Worm (Caenorhabditis elegans) whole organism, L4 larva: ENCODE results near the gene taf-12.

ENCODE experiments used
- D1046.2 ChIP-seq: fragments of 200-800 bp; sonication (Bioruptor generic); IDR thresholded peaks from 2 replicates; pipeline ENCODE4 v1.3.6; 2022; ENCODE audit warnings: missing genetic modification characterization, missing compliant biosample characterization
- F26F4.8 ChIP-seq: fragments of 200-800 bp; sonication (Bioruptor generic); conservative IDR thresholded peaks from 2 replicates; pipeline ENCODE4 v1.3.6; 2022; ENCODE audit warnings: missing genetic modification characterization, missing compliant biosample characterization
- F37D6.2 ChIP-seq: sonication (generic microtip); optimal IDR thresholded peaks from 2 replicates; lab custom pipeline; 2016; ENCODE audit warnings: mild to moderate bottlenecking, missing genetic modification characterization, missing compliant biosample characterization
- F49E8.2 ChIP-seq: sonication (generic microtip); optimal IDR thresholded peaks from 2 replicates; lab custom pipeline; 2016; ENCODE audit warnings: missing compliant biosample characterization, mild to moderate bottlenecking, missing genetic modification characterization, borderline replicate concordance
- R02D3.7 ChIP-seq: fragments of 150-350 bp; sonication (generic microtip); optimal IDR thresholded peaks from 3 replicates; lab custom pipeline; 2014; ENCODE audit warnings: missing biosample characterization, missing genetic modification characterization
- T20F7.1 ChIP-seq: fragments of 200-800 bp; sonication (Bioruptor generic); optimal IDR thresholded peaks from 2 replicates; lab custom pipeline; 2018; ENCODE audit warnings: mild to moderate bottlenecking, missing genetic modification characterization, missing compliant biosample characterization
- T26A8.4 ChIP-seq: fragments of 200-800 bp; sonication (Bioruptor generic); IDR thresholded peaks from 2 replicates; pipeline ENCODE4 v1.3.6; 2022; ENCODE audit warnings: missing genetic modification characterization, missing compliant biosample characterization
- Y5F2A.4 ChIP-seq: fragments of 200-800 bp; sonication (Bioruptor generic); optimal IDR thresholded peaks from 2 replicates; lab custom pipeline; 2018; ENCODE audit warnings: mild to moderate bottlenecking, missing genetic modification characterization, missing compliant biosample characterization
- ZK337.2 ChIP-seq: fragments of 200-800 bp; sonication (Bioruptor generic); IDR thresholded peaks from 2 replicates; pipeline ENCODE4 v1.3.6; 2022; ENCODE audit warnings: missing genetic modification reagents, missing genetic modification characterization, missing compliant biosample characterization
- ZK546.5 ChIP-seq, 2 experiments: sonication (generic microtip); optimal IDR thresholded peaks; 2 replicates each; lab custom pipeline; 2017; ENCODE audit warnings: missing biosample characterization in 2 of 2, missing genetic modification characterization in 2 of 2
- ama-1 ChIP-seq: fragments of 150-350 bp; optimal IDR thresholded peaks from 2 replicates; lab custom pipeline; 2014; ENCODE audit warnings: inconsistent platforms, mixed read lengths
- ceh-32 ChIP-seq: sonication (generic microtip); optimal IDR thresholded peaks from 2 replicates; lab custom pipeline; 2016; ENCODE audit warnings: mild to moderate bottlenecking, missing genetic modification characterization, missing compliant biosample characterization; ENCODE audit not compliant: poor library complexity
- ceh-44 ChIP-seq: fragments of 200-800 bp; sonication (Bioruptor generic); IDR thresholded peaks from 2 replicates; pipeline ENCODE4 v1.3.6; 2022; ENCODE audit warnings: missing genetic modification reagents, missing genetic modification characterization, missing compliant biosample characterization
- ceh-62 ChIP-seq: sonication (generic microtip); optimal IDR thresholded peaks from 2 replicates; lab custom pipeline; 2017; ENCODE audit warnings: missing biosample characterization, missing genetic modification characterization
- ctbp-1 ChIP-seq: fragments of 200-800 bp; sonication (Bioruptor generic); IDR thresholded peaks from 2 replicates; pipeline ENCODE4 v1.3.6; 2022; ENCODE audit warnings: missing genetic modification reagents, missing genetic modification characterization, missing compliant biosample characterization
- daf-16 ChIP-seq, 3 experiments: sonication (generic microtip); optimal IDR thresholded peaks; 2 replicates each; lab custom pipeline; 2016 to 2017; ENCODE audit warnings: missing genetic modification characterization in 3 of 3, missing genetic modification reagents in 3 of 3, mild to moderate bottlenecking in 2 of 3, missing compliant biosample characterization in 2 of 3, missing biosample characterization in 1 of 3, moderate library complexity in 1 of 3
- daf-19 ChIP-seq: fragments of 200-800 bp; sonication (Bioruptor generic); conservative IDR thresholded peaks from 2 replicates; pipeline ENCODE4 v1.3.6; 2022; ENCODE audit warnings: missing genetic modification characterization, missing compliant biosample characterization
- daf-8 ChIP-seq: fragments of 200-800 bp; sonication (Bioruptor generic); IDR thresholded peaks from 2 replicates; pipeline ENCODE4 v1.3.6; 2022; ENCODE audit warnings: missing genetic modification characterization, missing compliant biosample characterization
- dmd-8 ChIP-seq: fragments of 200-800 bp; sonication (Bioruptor generic); IDR thresholded peaks from 2 replicates; pipeline ENCODE4 v1.3.6; 2022; ENCODE audit warnings: missing genetic modification characterization, missing compliant biosample characterization
- egl-27 ChIP-seq: sonication (generic microtip); optimal IDR thresholded peaks from 3 replicates; lab custom pipeline; 2017; ENCODE audit warnings: missing biosample characterization, missing genetic modification reagents, missing genetic modification characterization
- fkh-10 ChIP-seq: fragments of 150-350 bp; optimal IDR thresholded peaks from 2 replicates; lab custom pipeline; 2014; ENCODE audit warnings: missing biosample characterization, missing genetic modification reagents, missing genetic modification characterization
- hlh-30 ChIP-seq: sonication (generic microtip); optimal IDR thresholded peaks from 2 replicates; lab custom pipeline; 2017; ENCODE audit warnings: antibody characterized with exemption, mild to moderate bottlenecking, missing genetic modification characterization, missing compliant biosample characterization; ENCODE audit not compliant: insufficient read depth
- hmg-1.1 ChIP-seq: fragments of 200-800 bp; sonication (Bioruptor generic); IDR thresholded peaks from 2 replicates; pipeline ENCODE4 v1.3.6; 2022; ENCODE audit warnings: missing genetic modification reagents, missing genetic modification characterization, missing compliant biosample characterization
- lin-1 ChIP-seq: fragments of 200-800 bp; sonication (Bioruptor generic); IDR thresholded peaks from 2 replicates; pipeline ENCODE4 v1.3.6; 2022; ENCODE audit warnings: missing genetic modification reagents, missing genetic modification characterization, missing compliant biosample characterization
- lin-13 ChIP-seq: fragments of 150-350 bp; optimal IDR thresholded peaks from 2 replicates; lab custom pipeline; 2014; ENCODE audit warnings: missing biosample characterization, missing genetic modification reagents, missing genetic modification characterization
- madf-5 ChIP-seq, 2 experiments: fragments of 200-800 bp; sonication (Bioruptor generic); IDR thresholded peaks; 2 replicates each; pipeline ENCODE4 v1.3.6; 2022; ENCODE audit warnings: missing compliant biosample characterization in 2 of 2, missing genetic modification characterization in 2 of 2
- mes-2 ChIP-seq: sonication (generic microtip); optimal IDR thresholded peaks from 2 replicates; lab custom pipeline; 2016; ENCODE audit warnings: missing genotype, mild to moderate bottlenecking, missing genetic modification characterization, missing compliant biosample characterization; ENCODE audit not compliant: poor library complexity, severe bottlenecking
- mxl-2 ChIP-seq: fragments of 200-800 bp; sonication (Bioruptor generic); conservative IDR thresholded peaks from 2 replicates; pipeline ENCODE4 v1.3.6; 2022; ENCODE audit warnings: missing genetic modification reagents, missing genetic modification characterization, missing compliant biosample characterization
- nhr-237 ChIP-seq: sonication (generic microtip); optimal IDR thresholded peaks from 2 replicates; lab custom pipeline; 2017; ENCODE audit warnings: missing biosample characterization, missing genetic modification characterization
- nhr-25 ChIP-seq: sonication (generic microtip); optimal IDR thresholded peaks from 2 replicates; lab custom pipeline; 2017; ENCODE audit warnings: missing genetic modification characterization, mild to moderate bottlenecking, missing compliant biosample characterization, antibody characterized with exemption, moderate library complexity, borderline replicate concordance; ENCODE audit not compliant: insufficient read depth
- nhr-28 ChIP-seq: fragments of 150-350 bp; optimal IDR thresholded peaks from 2 replicates; lab custom pipeline; 2014; ENCODE audit warnings: missing biosample characterization, missing genetic modification characterization
- nhr-76 ChIP-seq: fragments of 150-350 bp; optimal IDR thresholded peaks from 2 replicates; lab custom pipeline; 2014; ENCODE audit warnings: missing biosample characterization, missing genetic modification characterization
- nhr-77 ChIP-seq: fragments of 150-350 bp; optimal IDR thresholded peaks from 2 replicates; lab custom pipeline; 2014; ENCODE audit warnings: missing biosample characterization, missing genetic modification characterization
- pha-4 ChIP-seq, 2 experiments: fragments of 150-350 bp in 1 of 2; fragments of 200-800 bp in 1 of 2; sonication (Bioruptor generic) in 1 of 2; IDR thresholded peaks in 1 of 2; optimal IDR thresholded peaks in 1 of 2; 2 replicates each; pipeline versions ENCODE4 v1.3.6 to Lab custom; 2014 to 2022; ENCODE audit warnings: missing genetic modification characterization in 2 of 2, missing genetic modification reagents in 2 of 2, missing biosample characterization in 1 of 2, missing compliant biosample characterization in 1 of 2
- set-16 ChIP-seq: fragments of 200-800 bp; sonication (Bioruptor generic); IDR thresholded peaks from 2 replicates; pipeline ENCODE4 v1.3.6; 2022; ENCODE audit warnings: missing genetic modification reagents, missing genetic modification characterization, missing compliant biosample characterization
- skn-1 ChIP-seq: fragments of 150-350 bp; optimal IDR thresholded peaks from 2 replicates; lab custom pipeline; 2014; ENCODE audit warnings: missing biosample characterization, missing genetic modification characterization
- snpc-1.2 ChIP-seq: fragments of 200-800 bp; sonication (Bioruptor generic); IDR thresholded peaks from 2 replicates; pipeline ENCODE4 v1.3.6; 2022; ENCODE audit warnings: missing genetic modification reagents, missing genetic modification characterization, missing compliant biosample characterization
- tag-97 ChIP-seq: fragments of 200-800 bp; sonication (Bioruptor generic); IDR thresholded peaks from 2 replicates; pipeline ENCODE4 v1.3.6; 2022; ENCODE audit warnings: missing genetic modification characterization, missing compliant biosample characterization
- tra-1 ChIP-seq: fragments of 200-800 bp; sonication (Bioruptor generic); IDR thresholded peaks from 2 replicates; pipeline ENCODE4 v1.3.6; 2022; ENCODE audit warnings: missing genetic modification reagents, missing genetic modification characterization, missing compliant biosample characterization
- unc-62 ChIP-seq, 3 experiments: fragments of 150-350 bp in 1 of 3; sonication (generic microtip); optimal IDR thresholded peaks in 2 of 3; peaks in 1 of 3; 1 replicate in 1 of 3; 2 replicates in 2 of 3; lab custom pipeline; 2014 to 2017; ENCODE audit warnings: missing biosample characterization in 3 of 3, missing genetic modification characterization in 3 of 3, missing genetic modification reagents in 3 of 3, missing genotype in 1 of 3
- zag-1 ChIP-seq: fragments of 150-350 bp; optimal IDR thresholded peaks from 2 replicates; lab custom pipeline; 2014; ENCODE audit warnings: missing biosample characterization, missing genetic modification characterization
- zfp-2 ChIP-seq: sonication (generic microtip); optimal IDR thresholded peaks from 2 replicates; lab custom pipeline; 2016; ENCODE audit warnings: mild to moderate bottlenecking, missing genetic modification characterization, missing compliant biosample characterization
- zfp-3 ChIP-seq: fragments of 200-800 bp; sonication (Bioruptor generic); conservative IDR thresholded peaks from 2 replicates; pipeline ENCODE4 v1.3.6; 2022; ENCODE audit warnings: missing genetic modification reagents, missing genetic modification characterization, missing compliant biosample characterization
- zip-2 ChIP-seq: fragments of 150-350 bp; optimal IDR thresholded peaks from 2 replicates; lab custom pipeline; 2014; ENCODE audit warnings: missing biosample characterization, missing genetic modification characterization
- ztf-7 ChIP-seq: fragments of 150-350 bp; optimal IDR thresholded peaks from 2 replicates; lab custom pipeline; 2014; ENCODE audit warnings: missing biosample characterization, missing genetic modification characterization

taf-12 gene

DNA sequence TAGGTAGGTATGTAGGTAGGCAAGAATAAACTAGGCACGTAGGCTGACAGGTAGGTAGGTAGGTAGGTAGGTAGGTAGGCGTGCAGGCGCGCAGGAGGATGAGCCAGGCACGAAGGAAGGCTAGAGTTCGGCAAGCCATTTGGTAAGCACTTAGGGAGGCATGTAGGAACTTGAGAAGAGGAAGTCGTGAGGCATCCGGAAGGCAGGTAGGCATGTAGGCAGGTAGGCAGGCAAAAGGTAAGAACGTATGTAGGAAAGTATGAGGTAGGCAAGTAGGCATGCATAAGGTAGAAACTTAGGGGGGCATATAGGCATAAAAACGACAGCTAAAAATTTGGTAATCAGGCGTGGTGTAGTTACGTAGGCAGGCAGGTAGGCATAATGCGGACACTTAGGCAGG lies 7.0 kb upstream of the taf-12 start:
- TF ChIP-seq dmd-8 (GFP tag; lab: Robert Waterston, UW) (peak; percentile 55; the same call in 1 of the 2 replicates), egl-27 (tag; lab: Kevin White, UChicago) (no peak), nhr-77 (no peak), zfp-2 (tag; lab: Kevin White, UChicago) (no peak), hlh-30 (tag; lab: Kevin White, UChicago) (no peak), nhr-28 (tag; lab: Kevin White, UChicago) (no peak), F26F4.8 (GFP tag; lab: Robert Waterston, UW) (0 out of 2 replicates have a peak, but pooled peaks have one; percentile 28), ceh-32 (tag; lab: Kevin White, UChicago) (no peak), tra-1 (GFP tag; lab: Robert Waterston, UW) (no peak), T26A8.4 (GFP tag; lab: Robert Waterston, UW) (no peak), daf-19 (GFP tag; lab: Robert Waterston, UW) (no peak), hmg-1.1 (GFP tag; lab: Robert Waterston, UW) (no peak), zip-2 (tag; lab: Kevin White, UChicago) (no peak), zfp-3 (GFP tag; lab: Robert Waterston, UW) (no peak), mxl-2 (no peak), D1046.2 (GFP tag; lab: Robert Waterston, UW) (0 out of 2 replicates have a peak, but pooled peaks have one; percentile 32), lin-13 (GFP tag; lab: Kevin White, UChicago) (no peak), unc-62 (GFP tag; optimal IDR thresholded peaks at IDR 0.05 in 1 of 2; lab: Kevin White, UChicago) (peak in 1 of 2 experiments; percentile 79), unc-62 (tag; optimal IDR thresholded peaks at IDR 0.05; lab: Kevin White, UChicago) (no peak), daf-8 (GFP tag; lab: Robert Waterston, UW) (no peak), ceh-44 (GFP tag; lab: Robert Waterston, UW) (no peak), tag-97 (no peak), ceh-62 (tag; lab: Kevin White, UChicago) (no peak), ZK546.5 (tag; optimal IDR thresholded peaks at IDR 0.05; lab: Kevin White, UChicago) (no peak), R02D3.7 (tag; lab: Kevin White, UChicago) (no peak), ctbp-1 (GFP tag; lab: Robert Waterston, UW) (no peak), ZK337.2 (no peak), mes-2 (no peak), nhr-25 (tag; lab: Kevin White, UChicago) (no peak)
- TF ChIP-seq, all 104 proteins: peak for 4

DNA sequence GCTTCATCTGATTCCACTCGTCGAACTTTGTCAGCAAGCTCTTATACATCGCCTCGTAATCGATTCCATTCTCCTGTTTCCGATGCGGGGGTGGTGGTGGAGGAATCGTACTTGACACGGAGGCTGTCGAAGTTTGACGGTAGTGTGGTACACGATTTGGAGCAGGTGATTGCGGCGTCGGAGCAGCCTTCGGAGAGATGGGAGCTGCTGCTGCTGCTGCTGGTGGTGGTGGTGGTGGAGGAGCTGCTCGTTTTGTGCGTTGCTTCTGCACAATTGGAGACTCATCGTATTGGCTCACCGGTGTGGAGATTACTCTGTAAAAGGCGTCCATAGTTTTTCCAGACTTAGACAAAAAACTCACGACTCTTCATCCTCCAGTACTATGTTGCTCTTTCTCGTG lies 5.2 kb upstream of the taf-12 start:
- TF ChIP-seq R02D3.7 (tag; lab: Kevin White, UChicago) (no peak), pha-4 (GFP tag; IDR thresholded peaks at IDR 0.05; lab: Robert Waterston, UW) (peak; percentile 25; the same call in 1 of the 2 replicates), pha-4 (tag; optimal IDR thresholded peaks at IDR 0.05; lab: Kevin White, UChicago) (no peak), set-16 (GFP tag; lab: Robert Waterston, UW) (peak; percentile 81)

DNA sequence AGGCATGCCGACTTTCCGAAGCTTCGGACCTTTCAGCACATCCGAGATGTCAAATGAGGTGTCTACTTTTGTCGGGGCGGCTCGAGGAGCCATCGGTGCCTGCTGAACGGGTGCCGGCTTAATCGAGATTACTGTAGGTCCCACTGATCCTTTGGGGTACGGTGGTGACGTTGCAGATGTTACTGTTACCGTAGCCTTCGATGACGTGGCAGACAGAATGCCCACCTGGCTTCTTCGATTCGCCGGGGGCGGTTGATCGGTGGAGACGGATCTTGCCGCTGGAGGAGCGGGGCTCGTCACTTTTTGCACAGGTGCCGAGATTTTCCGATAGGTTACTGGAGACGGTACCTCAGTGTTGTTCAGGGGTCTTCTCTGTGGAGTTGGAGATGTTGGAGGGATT lies 2.5 kb upstream of the taf-12 start:
- peak; percentile 75; the same call in 1 of the 2 replicates for TF ChIP-seq set-16 (GFP tag; lab: Robert Waterston, UW)
- TF ChIP-seq fkh-10 (GFP tag; lab: Kevin White, UChicago) = no peak
- TF ChIP-seq zag-1 = no peak
- TF ChIP-seq skn-1 (tag; lab: Kevin White, UChicago) = no peak
- no peak for TF ChIP-seq nhr-237 (tag; lab: Kevin White, UChicago)

DNA sequence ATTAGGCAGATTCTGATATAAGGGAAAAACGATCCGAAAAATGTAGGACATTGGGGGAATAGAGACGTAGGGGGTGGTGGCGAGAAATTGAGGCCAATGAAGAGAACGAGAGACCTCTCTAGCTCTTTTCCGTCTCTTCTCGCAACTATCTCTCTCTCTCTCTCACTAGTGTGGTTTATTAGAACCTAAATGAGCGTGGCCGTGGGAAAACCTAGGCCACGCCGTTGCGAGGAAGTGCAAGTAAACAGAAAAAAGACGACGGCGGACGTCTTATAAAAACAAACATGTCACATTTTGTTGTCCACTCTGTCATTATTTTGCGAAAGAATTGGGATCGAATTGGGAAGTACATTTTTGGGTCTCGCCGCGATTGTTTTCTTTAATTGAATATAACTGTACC lies 928 bp upstream of the taf-12 start:
- peak; percentile 60 for TF ChIP-seq F37D6.2 (tag; lab: Kevin White, UChicago)
- TF ChIP-seq zfp-2 (tag; lab: Kevin White, UChicago) = no peak
- TF ChIP-seq lin-1 (GFP tag; lab: Robert Waterston, UW) = 0 out of 2 replicates have a peak, but pooled peaks have one; percentile 36
- 0 out of 2 replicates have a peak, but pooled peaks have one; percentile 35 for TF ChIP-seq ctbp-1 (GFP tag; lab: Robert Waterston, UW)
- no peak for TF ChIP-seq zfp-3 (GFP tag; lab: Robert Waterston, UW)
- TF ChIP-seq Y5F2A.4 (GFP tag; lab: Kevin White, UChicago) = no peak
- TF ChIP-seq F49E8.2 (tag; lab: Kevin White, UChicago) = no peak
- TF ChIP-seq T20F7.1 (GFP tag; lab: Kevin White, UChicago) = no peak
- no peak for TF ChIP-seq tag-97
- no peak for TF ChIP-seq madf-5 (GFP tag; IDR thresholded peaks at IDR 0.05; lab: Robert Waterston, UW)
- TF ChIP-seq ztf-7 (tag; lab: Kevin White, UChicago) = no peak
- TF ChIP-seq ama-1 (lab: Kevin White, UChicago) = no peak
- TF ChIP-seq snpc-1.2 (GFP tag; lab: Robert Waterston, UW) = no peak
- TF ChIP-seq daf-16 (GFP tag; optimal IDR thresholded peaks at IDR 0.05; lab: Kevin White, UChicago) = peak; percentile 40 to 88
- TF ChIP-seq daf-16 (tag; optimal IDR thresholded peaks at IDR 0.05; lab: Kevin White, UChicago) = peak; percentile 99
- no peak for TF ChIP-seq nhr-76 (tag; lab: Kevin White, UChicago)
